Fruit fly (Drosophila melanogaster): ENCODE data around the gene btd.

- TF ChIP-seq psq (optimal IDR thresholded peaks at IDR 0.05) (no peak), EcR (GFP tag; optimal IDR thresholded peaks at IDR 0.05) (no peak), CG8478 (optimal IDR thresholded peaks at IDR 0.05) (no peak), usp (GFP tag; optimal IDR thresholded peaks at IDR 0.05) (no peak)
Measured at dm6 chrX:9692297-9693013, 1.5 kb upstream of the btd start.

Measured in whole organism.